Worm (Caenorhabditis elegans) whole organism, L4 larva: ENCODE data around the gene hsp-4.

ENCODE experiments used
- F10B5.3 ChIP-seq: sonication (generic microtip); optimal IDR thresholded peaks from 2 replicates; lab custom pipeline; 2016; ENCODE audit warnings: mild to moderate bottlenecking, missing genetic modification characterization, missing compliant biosample characterization
- F26F4.8 ChIP-seq: fragments of 200-800 bp; sonication (Bioruptor generic); conservative IDR thresholded peaks from 2 replicates; pipeline ENCODE4 v1.3.6; 2022; ENCODE audit warnings: missing genetic modification characterization, missing compliant biosample characterization
- R02D3.7 ChIP-seq: fragments of 150-350 bp; sonication (generic microtip); optimal IDR thresholded peaks from 3 replicates; lab custom pipeline; 2014; ENCODE audit warnings: missing biosample characterization, missing genetic modification characterization
- T20F7.1 ChIP-seq: fragments of 200-800 bp; sonication (Bioruptor generic); optimal IDR thresholded peaks from 2 replicates; lab custom pipeline; 2018; ENCODE audit warnings: mild to moderate bottlenecking, missing genetic modification characterization, missing compliant biosample characterization
- Y48G9A.11 ChIP-seq: fragments of 200-800 bp; sonication (Bioruptor generic); IDR thresholded peaks from 2 replicates; pipeline ENCODE4 v1.3.6; 2022; ENCODE audit warnings: missing genetic modification reagents, missing genetic modification characterization, missing compliant biosample characterization
- Y5F2A.4 ChIP-seq: fragments of 200-800 bp; sonication (Bioruptor generic); optimal IDR thresholded peaks from 2 replicates; lab custom pipeline; 2018; ENCODE audit warnings: mild to moderate bottlenecking, missing genetic modification characterization, missing compliant biosample characterization
- ZK546.5 ChIP-seq, 2 experiments: sonication (generic microtip); optimal IDR thresholded peaks; 2 replicates each; lab custom pipeline; 2017; ENCODE audit warnings: missing biosample characterization in 2 of 2, missing genetic modification characterization in 2 of 2
- aha-1 ChIP-seq: fragments of 150-350 bp; peaks from one replicate; lab custom pipeline; 2014; ENCODE audit warnings: missing biosample characterization, missing genetic modification characterization
- ama-1 ChIP-seq: fragments of 150-350 bp; optimal IDR thresholded peaks from 2 replicates; lab custom pipeline; 2014; ENCODE audit warnings: inconsistent platforms, mixed read lengths
- ceh-28 ChIP-seq: fragments of 150-350 bp; optimal IDR thresholded peaks from 2 replicates; lab custom pipeline; 2014; ENCODE audit warnings: missing biosample characterization, missing genetic modification reagents, missing genetic modification characterization
- ceh-32 ChIP-seq: sonication (generic microtip); optimal IDR thresholded peaks from 2 replicates; lab custom pipeline; 2016; ENCODE audit warnings: mild to moderate bottlenecking, missing genetic modification characterization, missing compliant biosample characterization; ENCODE audit not compliant: poor library complexity
- ceh-62 ChIP-seq: sonication (generic microtip); optimal IDR thresholded peaks from 2 replicates; lab custom pipeline; 2017; ENCODE audit warnings: missing biosample characterization, missing genetic modification characterization
- ceh-82 ChIP-seq: sonication (generic microtip); optimal IDR thresholded peaks from 2 replicates; lab custom pipeline; 2017; ENCODE audit warnings: missing biosample characterization, missing genetic modification characterization
- daf-16 ChIP-seq, 3 experiments: sonication (generic microtip); optimal IDR thresholded peaks; 2 replicates each; lab custom pipeline; 2016 to 2017; ENCODE audit warnings: missing genetic modification characterization in 3 of 3, missing genetic modification reagents in 3 of 3, mild to moderate bottlenecking in 2 of 3, missing compliant biosample characterization in 2 of 3, missing biosample characterization in 1 of 3, moderate library complexity in 1 of 3
- daf-8 ChIP-seq: fragments of 200-800 bp; sonication (Bioruptor generic); IDR thresholded peaks from 2 replicates; pipeline ENCODE4 v1.3.6; 2022; ENCODE audit warnings: missing genetic modification characterization, missing compliant biosample characterization
- dmd-8 ChIP-seq: fragments of 200-800 bp; sonication (Bioruptor generic); IDR thresholded peaks from 2 replicates; pipeline ENCODE4 v1.3.6; 2022; ENCODE audit warnings: missing genetic modification characterization, missing compliant biosample characterization
- dmd-9 ChIP-seq: fragments of 200-800 bp; sonication (Bioruptor generic); IDR thresholded peaks from 2 replicates; pipeline ENCODE4 v1.3.6; 2022; ENCODE audit warnings: missing genetic modification reagents, missing genetic modification characterization, missing compliant biosample characterization
- egl-27 ChIP-seq: sonication (generic microtip); optimal IDR thresholded peaks from 3 replicates; lab custom pipeline; 2017; ENCODE audit warnings: missing biosample characterization, missing genetic modification reagents, missing genetic modification characterization
- fkh-10 ChIP-seq: fragments of 150-350 bp; optimal IDR thresholded peaks from 2 replicates; lab custom pipeline; 2014; ENCODE audit warnings: missing biosample characterization, missing genetic modification reagents, missing genetic modification characterization
- hmg-1.1 ChIP-seq: fragments of 200-800 bp; sonication (Bioruptor generic); IDR thresholded peaks from 2 replicates; pipeline ENCODE4 v1.3.6; 2022; ENCODE audit warnings: missing genetic modification reagents, missing genetic modification characterization, missing compliant biosample characterization
- jun-1 ChIP-seq: fragments of 150-350 bp; optimal IDR thresholded peaks from 2 replicates; lab custom pipeline; 2014; ENCODE audit warnings: missing biosample characterization, missing genetic modification reagents, missing genetic modification characterization
- lim-7 ChIP-seq: fragments of 200-800 bp; sonication (Bioruptor generic); IDR thresholded peaks from 2 replicates; pipeline ENCODE4 v1.3.6; 2022; ENCODE audit warnings: missing genetic modification characterization, missing compliant biosample characterization
- lin-13 ChIP-seq: fragments of 150-350 bp; optimal IDR thresholded peaks from 2 replicates; lab custom pipeline; 2014; ENCODE audit warnings: missing biosample characterization, missing genetic modification reagents, missing genetic modification characterization
- lin-15B ChIP-seq: fragments of 150-350 bp; sonication (generic microtip); optimal IDR thresholded peaks from 3 replicates; lab custom pipeline; 2014; ENCODE audit warnings: missing biosample characterization, missing genetic modification characterization
- lsy-2 ChIP-seq, 2 experiments: fragments of 150-350 bp in 1 of 2; sonication (generic microtip) in 1 of 2; optimal IDR thresholded peaks; 2 replicates each; lab custom pipeline; 2014 to 2017; ENCODE audit warnings: missing biosample characterization in 2 of 2, missing genetic modification characterization in 2 of 2
- madf-9 ChIP-seq: fragments of 200-800 bp; sonication (Bioruptor generic); conservative IDR thresholded peaks from 2 replicates; pipeline ENCODE4 v1.3.6; 2022; ENCODE audit warnings: missing genetic modification reagents, missing genetic modification characterization, missing compliant biosample characterization
- mdl-1 ChIP-seq, 2 experiments: fragments of 150-350 bp in 1 of 2; sonication (generic microtip) in 1 of 2; optimal IDR thresholded peaks; 2 replicates each; lab custom pipeline; 2014 to 2017; ENCODE audit warnings: missing biosample characterization in 2 of 2, missing genetic modification characterization in 2 of 2
- mep-1 ChIP-seq: fragments of 150-350 bp; sonication (generic microtip); optimal IDR thresholded peaks from 3 replicates; lab custom pipeline; 2014; ENCODE audit warnings: missing biosample characterization, missing genetic modification characterization
- mes-2 ChIP-seq: sonication (generic microtip); optimal IDR thresholded peaks from 2 replicates; lab custom pipeline; 2016; ENCODE audit warnings: missing genotype, mild to moderate bottlenecking, missing genetic modification characterization, missing compliant biosample characterization; ENCODE audit not compliant: poor library complexity, severe bottlenecking
- mxl-2 ChIP-seq: fragments of 200-800 bp; sonication (Bioruptor generic); conservative IDR thresholded peaks from 2 replicates; pipeline ENCODE4 v1.3.6; 2022; ENCODE audit warnings: missing genetic modification reagents, missing genetic modification characterization, missing compliant biosample characterization
- nhr-102 ChIP-seq: sonication (generic microtip); optimal IDR thresholded peaks from 2 replicates; lab custom pipeline; 2016; ENCODE audit warnings: mild to moderate bottlenecking, missing genetic modification characterization, moderate library complexity, missing compliant biosample characterization
- nhr-25 ChIP-seq: sonication (generic microtip); optimal IDR thresholded peaks from 2 replicates; lab custom pipeline; 2017; ENCODE audit warnings: missing genetic modification characterization, mild to moderate bottlenecking, missing compliant biosample characterization, antibody characterized with exemption, moderate library complexity, borderline replicate concordance; ENCODE audit not compliant: insufficient read depth
- nhr-41 ChIP-seq: fragments of 200-800 bp; sonication (Bioruptor generic); IDR thresholded peaks from 2 replicates; pipeline ENCODE4 v1.3.6; 2022; ENCODE audit warnings: missing genetic modification reagents, missing genetic modification characterization, missing compliant biosample characterization
- nhr-6 ChIP-seq: fragments of 150-350 bp; optimal IDR thresholded peaks from 2 replicates; lab custom pipeline; 2014; ENCODE audit warnings: missing biosample characterization, missing genetic modification characterization
- nhr-77 ChIP-seq: fragments of 150-350 bp; optimal IDR thresholded peaks from 2 replicates; lab custom pipeline; 2014; ENCODE audit warnings: missing biosample characterization, missing genetic modification characterization
- pha-4 ChIP-seq, 2 experiments: fragments of 150-350 bp in 1 of 2; fragments of 200-800 bp in 1 of 2; sonication (Bioruptor generic) in 1 of 2; IDR thresholded peaks in 1 of 2; optimal IDR thresholded peaks in 1 of 2; 2 replicates each; pipeline versions ENCODE4 v1.3.6 to Lab custom; 2014 to 2022; ENCODE audit warnings: missing genetic modification characterization in 2 of 2, missing genetic modification reagents in 2 of 2, missing biosample characterization in 1 of 2, missing compliant biosample characterization in 1 of 2
- php-3 ChIP-seq: fragments of 200-800 bp; sonication (Bioruptor generic); IDR thresholded peaks from 2 replicates; pipeline ENCODE4 v1.3.6; 2022; ENCODE audit warnings: missing genetic modification reagents, missing genetic modification characterization, missing compliant biosample characterization
- sdz-12 ChIP-seq: fragments of 200-800 bp; sonication (Bioruptor generic); optimal IDR thresholded peaks from 2 replicates; lab custom pipeline; 2018; ENCODE audit warnings: mild to moderate bottlenecking, missing genetic modification characterization, missing compliant biosample characterization
- skn-1 ChIP-seq: fragments of 150-350 bp; optimal IDR thresholded peaks from 2 replicates; lab custom pipeline; 2014; ENCODE audit warnings: missing biosample characterization, missing genetic modification characterization
- snpc-1.2 ChIP-seq: fragments of 200-800 bp; sonication (Bioruptor generic); IDR thresholded peaks from 2 replicates; pipeline ENCODE4 v1.3.6; 2022; ENCODE audit warnings: missing genetic modification reagents, missing genetic modification characterization, missing compliant biosample characterization
- spr-3 ChIP-seq: fragments of 200-800 bp; sonication (Bioruptor generic); optimal IDR thresholded peaks from 2 replicates; lab custom pipeline; 2018; ENCODE audit warnings: mild to moderate bottlenecking, missing genetic modification characterization, missing compliant biosample characterization
- unc-39 ChIP-seq: sonication (generic microtip); optimal IDR thresholded peaks from 2 replicates; lab custom pipeline; 2017; ENCODE audit warnings: missing biosample characterization, missing genetic modification characterization
- zfp-3 ChIP-seq: fragments of 200-800 bp; sonication (Bioruptor generic); conservative IDR thresholded peaks from 2 replicates; pipeline ENCODE4 v1.3.6; 2022; ENCODE audit warnings: missing genetic modification reagents, missing genetic modification characterization, missing compliant biosample characterization
- ztf-11 ChIP-seq: fragments of 150-350 bp; optimal IDR thresholded peaks from 2 replicates; lab custom pipeline; 2014; ENCODE audit warnings: missing biosample characterization, missing genetic modification characterization

The hsp-4 gene

ce11 chrII:7363990-7364455, 11.6 kb upstream of the hsp-4 start, which contains the start of gene msra-1 (continued):
- no peak for TF ChIP-seq dmd-8 (GFP tag; lab: Robert Waterston, UW)
- no peak for TF ChIP-seq lin-15B (tag; lab: Kevin White, UChicago)

ce11 chrII:7358489-7358943, 6.1 kb upstream of the hsp-4 start, which contains the start of gene insc-1:
Gene insc-1 (plus strand): TSS chrII:7358893.
- TF ChIP-seq mdl-1 (tag; optimal IDR thresholded peaks at IDR 0.05; lab: Kevin White, UChicago) (no peak), nhr-102 (no peak), lin-15B (tag; lab: Kevin White, UChicago) (no peak), ztf-11 (no peak), fkh-10 (GFP tag; lab: Kevin White, UChicago) (no peak), mxl-2 (GFP tag; lab: Robert Waterston, UW) (no peak), ZK546.5 (tag; optimal IDR thresholded peaks at IDR 0.05; lab: Kevin White, UChicago) (no peak), spr-3 (GFP tag; lab: Kevin White, UChicago) (no peak), unc-39 (no peak), nhr-6 (tag; lab: Kevin White, UChicago) (no peak)

- TF ChIP-seq php-3 (GFP tag; lab: Robert Waterston, UW) (no peak), nhr-25 (tag; lab: Kevin White, UChicago) (no peak)
Observed at ce11 chrII:7357176-7357575, 4.7 kb upstream of the hsp-4 start.

- TF ChIP-seq hmg-1.1 (GFP tag; lab: Robert Waterston, UW): no peak
- no peak for TF ChIP-seq daf-8 (GFP tag; lab: Robert Waterston, UW)
- TF ChIP-seq snpc-1.2: no peak
- no peak for TF ChIP-seq nhr-41 (GFP tag; lab: Robert Waterston, UW)
- no peak for TF ChIP-seq egl-27 (tag; lab: Kevin White, UChicago)
- TF ChIP-seq mdl-1 (tag; optimal IDR thresholded peaks at IDR 0.05; lab: Kevin White, UChicago): no peak
- no peak for TF ChIP-seq daf-16 (GFP tag; optimal IDR thresholded peaks at IDR 0.05; lab: Kevin White, UChicago)
- no peak for TF ChIP-seq daf-16 (tag; optimal IDR thresholded peaks at IDR 0.05; lab: Kevin White, UChicago)
- no peak for TF ChIP-seq pha-4 (GFP tag; IDR thresholded peaks at IDR 0.05; lab: Robert Waterston, UW)
- TF ChIP-seq pha-4 (tag; optimal IDR thresholded peaks at IDR 0.05; lab: Kevin White, UChicago): no peak
- no peak for TF ChIP-seq lin-13 (GFP tag; lab: Kevin White, UChicago)
- TF ChIP-seq sdz-12: no peak
- no peak for TF ChIP-seq ztf-11
- no peak for TF ChIP-seq madf-9 (GFP tag; lab: Robert Waterston, UW)
- no peak for TF ChIP-seq F10B5.3 (tag; lab: Kevin White, UChicago)
- TF ChIP-seq ceh-32 (tag; lab: Kevin White, UChicago): no peak
- TF ChIP-seq Y48G9A.11 (GFP tag; lab: Robert Waterston, UW): peak; percentile 99
- peak in 1 of 2 experiments; percentile 69 for TF ChIP-seq lsy-2 (tag; optimal IDR thresholded peaks at IDR 0.05; lab: Kevin White, UChicago)
- no peak for TF ChIP-seq ceh-82 (tag; lab: Kevin White, UChicago)
- TF ChIP-seq nhr-102: no peak
- peak; percentile 53 for TF ChIP-seq aha-1
- peak; percentile 91 for TF ChIP-seq T20F7.1 (GFP tag; lab: Kevin White, UChicago)
- no peak for TF ChIP-seq jun-1 (tag; lab: Kevin White, UChicago)
- TF ChIP-seq nhr-77: no peak
- TF ChIP-seq nhr-6 (tag; lab: Kevin White, UChicago): no peak
- no peak for TF ChIP-seq ceh-62
- TF ChIP-seq R02D3.7: peak; percentile 63
- TF ChIP-seq Y5F2A.4: no peak
- peak; percentile 57 for TF ChIP-seq mes-2 (tag; lab: Kevin White, UChicago)
- TF ChIP-seq ceh-28 (tag; lab: Kevin White, UChicago): no peak
- no peak for TF ChIP-seq lim-7 (GFP tag; lab: Robert Waterston, UW)
- no peak for TF ChIP-seq skn-1 (tag; lab: Kevin White, UChicago)
- TF ChIP-seq dmd-9 (GFP tag; lab: Robert Waterston, UW): no peak
- no peak for TF ChIP-seq mep-1
- TF ChIP-seq zfp-3 (GFP tag; lab: Robert Waterston, UW): no peak
- TF ChIP-seq F26F4.8 (GFP tag; lab: Robert Waterston, UW): no peak
- TF ChIP-seq ama-1 (lab: Kevin White, UChicago): no peak
Observed at ce11 chrII:7356773-7357172, 4.3 kb upstream of the hsp-4 start.
